Fruit fly (Drosophila melanogaster) whole organism, embryonic: Measurements from ENCODE around the gene feo.

Source experiments
- ATbp ChIP-seq: fragments of 200-800 bp; sonication (Bioruptor generic); optimal IDR thresholded peaks from 2 replicates; lab custom pipeline; 2017; ENCODE audit warnings: missing biosample characterization, mild to moderate bottlenecking, missing genetic modification characterization, missing genetic modification reagents
- Ada2b ChIP-seq: fragments of 200-800 bp; sonication (Bioruptor generic); IDR thresholded peaks from 2 replicates; pipeline ENCODE4 v1.3.6; 2022; ENCODE audit warnings: missing biosample characterization, missing genetic modification characterization
- B-H2 ChIP-seq: fragments of 200-800 bp; sonication (Bioruptor generic); optimal IDR thresholded peaks from 2 replicates; lab custom pipeline; 2018; ENCODE audit warnings: missing biosample characterization, mild to moderate bottlenecking, missing genetic modification characterization
- BtbVII ChIP-seq: fragments of 200-800 bp; sonication (Bioruptor generic); optimal IDR thresholded peaks from 3 replicates; lab custom pipeline; 2017; ENCODE audit warnings: missing biosample characterization, mild to moderate bottlenecking, missing genetic modification characterization
- CG10431 ChIP-seq: fragments of 200-800 bp; sonication (Bioruptor generic); optimal IDR thresholded peaks from 3 replicates; lab custom pipeline; 2018; ENCODE audit warnings: missing biosample characterization, mild to moderate bottlenecking, missing genetic modification characterization
- CG10462 ChIP-seq: fragments of 200-800 bp; sonication (Bioruptor generic); optimal IDR thresholded peaks from 2 replicates; lab custom pipeline; 2016; ENCODE audit warnings: missing biosample characterization, missing genetic modification characterization
- CG12659 ChIP-seq: fragments of 200-800 bp; sonication (Bioruptor generic); optimal IDR thresholded peaks from 3 replicates; lab custom pipeline; 2017; ENCODE audit warnings: mild to moderate bottlenecking, missing biosample characterization, missing genetic modification reagents, missing genetic modification characterization
- CG14050 ChIP-seq: fragments of 200-800 bp; sonication (Bioruptor generic); IDR thresholded peaks from 3 replicates; pipeline ENCODE4 v1.3.6; 2022; ENCODE audit warnings: missing biosample characterization, missing genetic modification characterization
- CG15269 ChIP-seq: fragments of 200-800 bp; sonication (Bioruptor generic); optimal IDR thresholded peaks from 2 replicates; lab custom pipeline; 2018; ENCODE audit warnings: missing biosample characterization, mild to moderate bottlenecking, missing genetic modification characterization, moderate library complexity
- CG17359 ChIP-seq: fragments of 200-800 bp; sonication (Bioruptor generic); optimal IDR thresholded peaks from 3 replicates; lab custom pipeline; 2018; ENCODE audit warnings: missing biosample characterization, mild to moderate bottlenecking, missing genetic modification characterization, moderate library complexity
- CG17829 ChIP-seq: fragments of 200-800 bp; optimal IDR thresholded peaks from 2 replicates; lab custom pipeline; 2019; ENCODE audit warnings: missing biosample characterization, mild to moderate bottlenecking, missing genetic modification characterization, moderate library complexity
- CG18011 ChIP-seq: fragments of 200-800 bp; sonication (Bioruptor generic); optimal IDR thresholded peaks from 2 replicates; lab custom pipeline; 2017; ENCODE audit warnings: missing biosample characterization, missing genetic modification characterization, mild to moderate bottlenecking, moderate library complexity, missing genotype
- CG18619 ChIP-seq: fragments of 200-800 bp; sonication (Bioruptor generic); optimal IDR thresholded peaks from 3 replicates; lab custom pipeline; 2017; ENCODE audit warnings: missing biosample characterization, mild to moderate bottlenecking, missing genetic modification characterization
- CG2116 ChIP-seq: fragments of 200-800 bp; sonication (Bioruptor generic); optimal IDR thresholded peaks from 3 replicates; lab custom pipeline; 2018; ENCODE audit warnings: missing biosample characterization, mild to moderate bottlenecking, missing genetic modification characterization
- CG32772 ChIP-seq: fragments of 200-800 bp; sonication (Bioruptor generic); IDR thresholded peaks from 2 replicates; pipeline ENCODE4 v1.3.6; 2022; ENCODE audit warnings: missing biosample characterization, missing genetic modification characterization
- CG7745 ChIP-seq: fragments of 200-800 bp; sonication (Bioruptor generic); optimal IDR thresholded peaks from 2 replicates; lab custom pipeline; 2018; ENCODE audit warnings: missing biosample characterization, mild to moderate bottlenecking, missing genetic modification characterization, moderate library complexity
- CG7928 ChIP-seq: fragments of 200-800 bp; sonication (Bioruptor generic); optimal IDR thresholded peaks from 2 replicates; lab custom pipeline; 2017; ENCODE audit warnings: missing biosample characterization, mild to moderate bottlenecking, missing genetic modification characterization
- CG7987 ChIP-seq: fragments of 200-800 bp; sonication (Bioruptor generic); optimal IDR thresholded peaks from 2 replicates; lab custom pipeline; 2018; ENCODE audit warnings: missing biosample characterization, mild to moderate bottlenecking, missing genetic modification characterization, moderate library complexity
- CG8359 ChIP-seq: fragments of 200-800 bp; sonication (Bioruptor generic); optimal IDR thresholded peaks from 2 replicates; lab custom pipeline; 2017; ENCODE audit warnings: missing biosample characterization, mild to moderate bottlenecking, missing genetic modification characterization, borderline replicate concordance
- CG8924 ChIP-seq: fragments of 200-800 bp; optimal IDR thresholded peaks from 3 replicates; lab custom pipeline; 2019; ENCODE audit warnings: missing biosample characterization, mild to moderate bottlenecking, missing genetic modification characterization, moderate library complexity
- D ChIP-seq, 2 experiments: fragments of 200-800 bp in 1 of 2; fragments of >200 bp in 1 of 2; sonication (Bioruptor generic) in 1 of 2; optimal IDR thresholded peaks; 2 replicates in 1 of 2; 3 replicates in 1 of 2; lab custom pipeline; 2017; ENCODE audit warnings: mild to moderate bottlenecking in 1 of 2, missing biosample characterization in 1 of 2, missing genetic modification characterization in 1 of 2, missing genetic modification reagents in 1 of 2
- E2f1 ChIP-seq: fragments of 200-800 bp; sonication (Bioruptor generic); IDR thresholded peaks from 2 replicates; pipeline ENCODE4 v1.3.6; 2022; ENCODE audit warnings: missing biosample characterization, missing genetic modification characterization
- Fer1 ChIP-seq: fragments of 200-800 bp; sonication (Bioruptor generic); optimal IDR thresholded peaks from 2 replicates; lab custom pipeline; 2017; ENCODE audit warnings: missing biosample characterization, mild to moderate bottlenecking, missing genetic modification characterization
- Fer3 ChIP-seq: fragments of 200-800 bp; sonication (Bioruptor generic); optimal IDR thresholded peaks from 2 replicates; lab custom pipeline; 2018; ENCODE audit warnings: missing biosample characterization, mild to moderate bottlenecking, missing genetic modification characterization, moderate library complexity
- Gsc ChIP-seq: fragments of 200-800 bp; sonication (Bioruptor generic); IDR thresholded peaks from 2 replicates; pipeline ENCODE4 v1.3.6; 2022; ENCODE audit warnings: missing biosample characterization, missing genetic modification characterization
- HLH4C ChIP-seq: fragments of 200-800 bp; sonication (Bioruptor generic); IDR thresholded peaks from 3 replicates; pipeline ENCODE4 v1.3.6; 2022; ENCODE audit warnings: missing biosample characterization, missing genetic modification characterization; ENCODE audit not compliant: partially characterized antibody
- Hey ChIP-seq: fragments of 200-800 bp; sonication (Bioruptor generic); optimal IDR thresholded peaks from 3 replicates; lab custom pipeline; 2018; ENCODE audit warnings: missing biosample characterization, mild to moderate bottlenecking, missing genetic modification characterization
- Hr51 ChIP-seq, 2 experiments: fragments of 200-800 bp; sonication (Bioruptor generic); optimal IDR thresholded peaks; 2 replicates in 1 of 2; 3 replicates in 1 of 2; lab custom pipeline; 2016 to 2018; ENCODE audit warnings: missing biosample characterization in 2 of 2, missing genetic modification characterization in 2 of 2, mild to moderate bottlenecking in 1 of 2, moderate library complexity in 1 of 2
- Oli ChIP-seq: fragments of 200-800 bp; sonication (Bioruptor generic); optimal IDR thresholded peaks from 2 replicates; lab custom pipeline; 2018; ENCODE audit warnings: missing biosample characterization, mild to moderate bottlenecking, missing genetic modification characterization, moderate library complexity
- PHDP ChIP-seq: fragments of 200-800 bp; sonication (Bioruptor generic); optimal IDR thresholded peaks from 3 replicates; lab custom pipeline; 2018; ENCODE audit warnings: missing biosample characterization, mild to moderate bottlenecking, missing genetic modification characterization, moderate library complexity
- Pdp1 ChIP-seq, 2 experiments: fragments of 200-800 bp; sonication (Bioruptor generic); optimal IDR thresholded peaks; 3 replicates each; lab custom pipeline; 2016; ENCODE audit warnings: missing biosample characterization in 2 of 2, missing genetic modification characterization in 2 of 2, mild to moderate bottlenecking in 1 of 2, moderate library complexity in 1 of 2
- Xrp1 ChIP-seq: fragments of 200-800 bp; sonication (Bioruptor generic); IDR thresholded peaks from 2 replicates; pipeline ENCODE4 v1.3.6; 2022; ENCODE audit warnings: missing biosample characterization, missing genetic modification characterization
- ash1 ChIP-seq: fragments of 200-800 bp; sonication (Bioruptor generic); optimal IDR thresholded peaks from 2 replicates; lab custom pipeline; 2018; ENCODE audit warnings: missing biosample characterization, mild to moderate bottlenecking, missing genetic modification characterization
- az2 ChIP-seq: fragments of 200-800 bp; sonication (Bioruptor generic); optimal IDR thresholded peaks from 3 replicates; lab custom pipeline; 2016; ENCODE audit warnings: missing biosample characterization, missing genetic modification characterization
- danr ChIP-seq: fragments of 200-800 bp; sonication (Bioruptor generic); IDR thresholded peaks from 2 replicates; pipeline ENCODE4 v1.3.6; 2022; ENCODE audit warnings: missing biosample characterization, missing genetic modification characterization
- exex ChIP-seq: fragments of 200-800 bp; sonication (Bioruptor generic); optimal IDR thresholded peaks from 4 replicates; lab custom pipeline; 2018; ENCODE audit warnings: missing biosample characterization, mild to moderate bottlenecking, missing genetic modification characterization, moderate library complexity
- gce ChIP-seq: fragments of 200-800 bp; sonication (Bioruptor generic); IDR thresholded peaks from 3 replicates; pipeline ENCODE4 v1.3.6; 2022; ENCODE audit warnings: missing biosample characterization, missing genetic modification characterization
- gcm ChIP-seq: fragments of 200-800 bp; sonication (Bioruptor generic); optimal IDR thresholded peaks from 2 replicates; lab custom pipeline; 2019; ENCODE audit warnings: missing biosample characterization, mild to moderate bottlenecking, missing genetic modification characterization, moderate library complexity
- ind ChIP-seq: fragments of 200-800 bp; sonication (Bioruptor generic); optimal IDR thresholded peaks from 3 replicates; lab custom pipeline; 2016; ENCODE audit warnings: missing biosample characterization, missing genetic modification characterization
- kah ChIP-seq: fragments of 200-800 bp; sonication (Bioruptor generic); optimal IDR thresholded peaks from 2 replicates; lab custom pipeline; 2018; ENCODE audit warnings: missing biosample characterization, mild to moderate bottlenecking, missing genetic modification characterization
- mam ChIP-seq: fragments of 200-800 bp; sonication (Bioruptor generic); optimal IDR thresholded peaks from 3 replicates; lab custom pipeline; 2016; ENCODE audit warnings: missing biosample characterization, missing genetic modification characterization
- onecut ChIP-seq: fragments of 200-800 bp; sonication (Bioruptor generic); IDR thresholded peaks from 2 replicates; pipeline ENCODE4 v1.3.6; 2022; ENCODE audit warnings: missing biosample characterization, missing genetic modification characterization
- sqz ChIP-seq: fragments of 200-800 bp; sonication (Bioruptor generic); optimal IDR thresholded peaks from 3 replicates; lab custom pipeline; 2018; ENCODE audit warnings: missing biosample characterization, mild to moderate bottlenecking, missing genetic modification characterization
- ssp ChIP-seq: fragments of 200-800 bp; sonication (Bioruptor generic); IDR thresholded peaks from 2 replicates; pipeline ENCODE4 v1.3.6; 2022; ENCODE audit warnings: missing biosample characterization, missing genetic modification characterization
- twi ChIP-seq: fragments of 200-800 bp; optimal IDR thresholded peaks from 2 replicates; lab custom pipeline; 2019; ENCODE audit warnings: missing biosample characterization, mild to moderate bottlenecking, missing genetic modification characterization, moderate library complexity
- zen ChIP-seq: fragments of 200-800 bp; sonication (Bioruptor generic); optimal IDR thresholded peaks from 3 replicates; lab custom pipeline; 2018; ENCODE audit warnings: missing biosample characterization, mild to moderate bottlenecking, missing genetic modification characterization, moderate library complexity

The feo gene

DNA sequence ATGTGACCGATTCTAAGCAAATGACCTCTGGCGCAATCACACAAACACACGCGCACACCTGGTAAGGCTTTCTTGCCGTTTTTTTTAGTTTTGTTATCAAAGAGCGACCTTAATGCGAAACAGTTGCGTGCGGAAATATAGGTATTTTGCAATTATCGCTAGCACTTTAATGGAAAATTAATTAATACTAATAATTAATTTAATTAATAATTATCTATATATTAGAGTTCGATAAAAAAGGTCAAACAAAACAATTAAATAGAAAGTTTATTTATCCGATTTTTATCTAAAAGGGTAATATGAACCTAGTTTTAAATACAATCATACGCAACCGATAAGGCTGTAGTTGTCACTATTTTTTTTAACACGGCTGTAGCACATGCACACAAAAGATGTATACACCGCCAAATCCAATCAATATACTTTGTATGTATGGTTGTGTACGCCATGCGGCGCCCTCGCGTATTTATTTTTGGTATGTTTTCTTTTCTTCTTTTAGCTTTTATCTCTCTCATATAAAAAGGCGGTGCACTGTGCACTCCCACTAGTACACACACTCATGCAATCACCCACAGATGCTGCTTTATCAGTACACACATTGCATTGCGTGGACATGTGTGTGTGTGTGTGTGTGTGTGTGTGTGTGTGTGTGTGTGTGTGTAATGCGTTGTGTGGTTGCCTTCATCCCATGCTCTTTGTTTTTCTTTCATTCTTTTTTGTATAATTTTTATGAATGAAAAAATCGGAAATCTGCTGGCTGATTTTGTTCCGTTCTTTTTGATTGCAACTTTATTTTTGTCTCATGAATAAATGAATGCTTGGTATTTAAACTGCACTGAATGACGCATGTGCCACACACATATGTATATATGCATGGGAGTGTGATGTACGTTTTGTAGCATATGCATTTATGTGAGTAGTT is 52.0 kb downstream of the feo start (continued):
- peak; percentile 72 for TF ChIP-seq Oli (tag; lab: Kevin White, UChicago)
- peak; percentile 42 for TF ChIP-seq twi (tag; lab: Kevin White, UChicago)
- TF ChIP-seq E2f1 (GFP tag; lab: Robert Waterston, UW): peak; percentile 45; the same call in 1 of the 2 replicates
- peak; percentile 22; the same call in 1 of the 2 replicates for TF ChIP-seq ssp (GFP tag; lab: Robert Waterston, UW)
- peak; percentile 8; the same call in 1 of the 3 replicates for TF ChIP-seq gce
- TF ChIP-seq onecut (GFP tag; lab: Robert Waterston, UW): peak; percentile 52
- peak; percentile 66 for TF ChIP-seq CG12659
- peak; percentile 67 for TF ChIP-seq CG17829 (tag; lab: Kevin White, UChicago)
- TF ChIP-seq CG32772 (GFP tag; lab: Robert Waterston, UW): peak; percentile 38; the same call in 1 of the 2 replicates
- TF ChIP-seq Gsc (GFP tag; lab: Robert Waterston, UW): no peak
- TF ChIP-seq CG7745 (tag; lab: Kevin White, UChicago): no peak
- TF ChIP-seq ATbp (GFP tag; lab: Kevin White, UChicago): peak; percentile 52
- peak; percentile 17 for TF ChIP-seq kah (GFP tag; lab: Kevin White, UChicago)
- no peak for TF ChIP-seq CG7928
- peak; percentile 17 for TF ChIP-seq CG10431
- no peak for TF ChIP-seq CG18011 (GFP tag; lab: Kevin White, UChicago)
- TF ChIP-seq CG10462 (GFP tag; lab: Kevin White, UChicago): peak; percentile 41
- peak; percentile 60 for TF ChIP-seq Fer1
- TF ChIP-seq Pdp1 (GFP tag; optimal IDR thresholded peaks at IDR 0.05; lab: Kevin White, UChicago): peak in 1 of 2 experiments; percentile 27
- TF ChIP-seq HLH4C: no peak
- TF ChIP-seq CG15269 (tag; lab: Kevin White, UChicago): peak; percentile 82
- peak; percentile 58 for TF ChIP-seq Fer3 (tag; lab: Kevin White, UChicago)
- peak; percentile 75 for TF ChIP-seq PHDP (tag; lab: Kevin White, UChicago)
- peak; percentile 12 for TF ChIP-seq CG7987 (GFP tag; lab: Kevin White, UChicago)
- peak; percentile 79 for TF ChIP-seq CG8924 (tag; lab: Kevin White, UChicago)
- peak; percentile 15 for TF ChIP-seq B-H2 (GFP tag; lab: Kevin White, UChicago)
- TF ChIP-seq gcm (GFP tag; lab: Kevin White, UChicago): peak; percentile 58
- peak; percentile 53 for TF ChIP-seq az2 (GFP tag; lab: Kevin White, UChicago)
- peak; percentile 81 for TF ChIP-seq sqz
- 0 out of 2 replicates have a peak, but pooled peaks have one; percentile 12 for TF ChIP-seq danr (GFP tag; lab: Robert Waterston, UW)
- peak; percentile 70 for TF ChIP-seq CG17359 (tag; lab: Kevin White, UChicago)
- TF ChIP-seq BtbVII: peak; percentile 41
- TF ChIP-seq Hr51 (GFP tag; optimal IDR thresholded peaks at IDR 0.05; lab: Kevin White, UChicago): peak in 1 of 2 experiments; percentile 86
- TF ChIP-seq exex: peak; percentile 53
- TF ChIP-seq ash1 (GFP tag; lab: Kevin White, UChicago): no peak
- peak; percentile 23 for TF ChIP-seq zen (tag; lab: Kevin White, UChicago)
- peak; percentile 32 for TF ChIP-seq CG2116
- TF ChIP-seq Hey (tag; lab: Kevin White, UChicago): no peak
- no peak for TF ChIP-seq D (optimal IDR thresholded peaks at IDR 0.05; lab: Kevin White, UChicago)
- TF ChIP-seq D (GFP tag; optimal IDR thresholded peaks at IDR 0.05; lab: Kevin White, UChicago): peak; percentile 47
- TF ChIP-seq mam (GFP tag; lab: Kevin White, UChicago): no peak
- TF ChIP-seq CG18619 (GFP tag; lab: Kevin White, UChicago): peak; percentile 59
- peak; percentile 71 for TF ChIP-seq Xrp1 (GFP tag; lab: Robert Waterston, UW)
- peak; percentile 36; the same call in 1 of the 3 replicates for TF ChIP-seq CG14050 (GFP tag; lab: Robert Waterston, UW)
- TF ChIP-seq CG8359 (GFP tag; lab: Kevin White, UChicago): peak; percentile 50
- peak; percentile 37 for TF ChIP-seq ind (GFP tag; lab: Kevin White, UChicago)
- 0 out of 2 replicates have a peak, but pooled peaks have one; percentile 10 for TF ChIP-seq Ada2b (GFP tag; lab: Robert Waterston, UW)
